Fruit fly (Drosophila melanogaster) whole organism, embryonic: ENCODE data around the gene Tmhs.

ENCODE experiments used
- Atf6 ChIP-seq: fragments of 200-800 bp; sonication (Bioruptor generic); IDR thresholded peaks from 2 replicates; pipeline ENCODE4 v1.3.6; 2022; ENCODE audit warnings: missing biosample characterization, missing genetic modification characterization
- B-H2 ChIP-seq: fragments of 200-800 bp; sonication (Bioruptor generic); optimal IDR thresholded peaks from 2 replicates; lab custom pipeline; 2018; ENCODE audit warnings: missing biosample characterization, mild to moderate bottlenecking, missing genetic modification characterization
- BEAF-32 ChIP-seq: fragments of 200-800 bp; sonication (Bioruptor generic); optimal IDR thresholded peaks from 3 replicates; lab custom pipeline; 2017; ENCODE audit warnings: missing biosample characterization, missing genetic modification characterization, mild to moderate bottlenecking, moderate library complexity, missing genetic modification reagents
- Bteb2 ChIP-seq: fragments of 200-800 bp; sonication (Bioruptor generic); optimal IDR thresholded peaks from 2 replicates; lab custom pipeline; 2016; ENCODE audit warnings: missing biosample characterization, missing genetic modification characterization
- CG10209 ChIP-seq: fragments of 200-800 bp; sonication (Bioruptor generic); optimal IDR thresholded peaks from 3 replicates; lab custom pipeline; 2017; ENCODE audit warnings: missing biosample characterization, mild to moderate bottlenecking, missing genetic modification characterization, missing genetic modification reagents
- CG11085 ChIP-seq: fragments of 200-800 bp; sonication (Bioruptor generic); IDR thresholded peaks from 2 replicates; pipeline ENCODE4 v1.3.6; 2022; ENCODE audit warnings: missing biosample characterization, missing genetic modification characterization
- CG12942 ChIP-seq: fragments of 200-800 bp; sonication (Bioruptor generic); optimal IDR thresholded peaks from 3 replicates; lab custom pipeline; 2016; ENCODE audit warnings: missing biosample characterization, missing genetic modification characterization
- CG14710 ChIP-seq: fragments of 200-800 bp; sonication (Bioruptor generic); optimal IDR thresholded peaks from 3 replicates; lab custom pipeline; 2019; ENCODE audit warnings: missing biosample characterization, mild to moderate bottlenecking, missing genetic modification characterization, moderate library complexity
- CG1603 ChIP-seq: fragments of 200-800 bp; sonication (Bioruptor generic); optimal IDR thresholded peaks from 2 replicates; lab custom pipeline; 2019; ENCODE audit warnings: missing biosample characterization, mild to moderate bottlenecking, missing genetic modification characterization, moderate library complexity
- CG16813 ChIP-seq: fragments of 200-800 bp; sonication (Bioruptor generic); IDR thresholded peaks from 3 replicates; pipeline ENCODE4 v1.3.6; 2022; ENCODE audit warnings: missing biosample characterization, missing genetic modification characterization; ENCODE audit not compliant: partially characterized antibody
- CG16863 ChIP-seq: fragments of 200-800 bp; sonication (Bioruptor generic); optimal IDR thresholded peaks from 3 replicates; lab custom pipeline; 2016; ENCODE audit warnings: missing biosample characterization, missing genetic modification characterization
- CG17359 ChIP-seq: fragments of 200-800 bp; sonication (Bioruptor generic); optimal IDR thresholded peaks from 3 replicates; lab custom pipeline; 2018; ENCODE audit warnings: missing biosample characterization, mild to moderate bottlenecking, missing genetic modification characterization, moderate library complexity
- CG18619 ChIP-seq: fragments of 200-800 bp; sonication (Bioruptor generic); optimal IDR thresholded peaks from 3 replicates; lab custom pipeline; 2017; ENCODE audit warnings: missing biosample characterization, mild to moderate bottlenecking, missing genetic modification characterization
- CG2678 ChIP-seq: fragments of 200-800 bp; sonication (Bioruptor generic); optimal IDR thresholded peaks from 3 replicates; lab custom pipeline; 2019; ENCODE audit warnings: missing biosample characterization, mild to moderate bottlenecking, missing genetic modification characterization, moderate library complexity
- CG30431 ChIP-seq: fragments of 200-800 bp; sonication (Bioruptor generic); optimal IDR thresholded peaks from 2 replicates; lab custom pipeline; 2017; ENCODE audit warnings: missing biosample characterization, missing genetic modification characterization
- CG3065 ChIP-seq: fragments of 200-800 bp; sonication (Bioruptor generic); optimal IDR thresholded peaks from 2 replicates; lab custom pipeline; 2016; ENCODE audit warnings: missing biosample characterization, missing genetic modification characterization
- CG34422 ChIP-seq: fragments of 200-800 bp; sonication (Bioruptor generic); IDR thresholded peaks from 3 replicates; pipeline ENCODE4 v1.3.6; 2022; ENCODE audit warnings: missing biosample characterization, missing genetic modification characterization
- CG8290 ChIP-seq, 3 experiments: fragments of 200-800 bp; sonication (Bioruptor generic); optimal IDR thresholded peaks; 2 replicates each; lab custom pipeline; 2016 to 2019; ENCODE audit warnings: missing biosample characterization in 3 of 3, missing genetic modification characterization in 3 of 3, mild to moderate bottlenecking in 2 of 3, moderate library complexity in 1 of 3
- CG8924 ChIP-seq: fragments of 200-800 bp; optimal IDR thresholded peaks from 3 replicates; lab custom pipeline; 2019; ENCODE audit warnings: missing biosample characterization, mild to moderate bottlenecking, missing genetic modification characterization, moderate library complexity
- CG9727 ChIP-seq: fragments of 200-800 bp; sonication (Bioruptor generic); optimal IDR thresholded peaks from 3 replicates; lab custom pipeline; 2017; ENCODE audit warnings: missing biosample characterization, mild to moderate bottlenecking, missing genetic modification characterization
- CHES-1-like ChIP-seq: fragments of 200-800 bp; sonication (Bioruptor generic); optimal IDR thresholded peaks from 2 replicates; lab custom pipeline; 2016; ENCODE audit warnings: missing biosample characterization, missing genetic modification characterization
- CkIIα-i1 ChIP-seq: fragments of 200-800 bp; sonication (Bioruptor generic); IDR thresholded peaks from 2 replicates; pipeline ENCODE4 v1.3.6; 2022; ENCODE audit warnings: missing biosample characterization, missing genetic modification characterization
- Doc2 ChIP-seq: fragments of 200-800 bp; sonication (Bioruptor generic); IDR thresholded peaks from 2 replicates; pipeline ENCODE4 v1.3.6; 2022; ENCODE audit warnings: missing biosample characterization, missing genetic modification characterization
- Drgx ChIP-seq: fragments of 200-800 bp; sonication (Bioruptor generic); IDR thresholded peaks from 2 replicates; pipeline ENCODE4 v1.3.6; 2022; ENCODE audit warnings: missing biosample characterization, missing genetic modification characterization
- HLH4C ChIP-seq: fragments of 200-800 bp; sonication (Bioruptor generic); IDR thresholded peaks from 3 replicates; pipeline ENCODE4 v1.3.6; 2022; ENCODE audit warnings: missing biosample characterization, missing genetic modification characterization; ENCODE audit not compliant: partially characterized antibody
- Hr78 ChIP-seq, 2 experiments: fragments of 200-800 bp in 1 of 2; fragments of >200 bp in 1 of 2; sonication (Bioruptor generic) in 1 of 2; optimal IDR thresholded peaks; 2 replicates each; lab custom pipeline; 2017 to 2019; ENCODE audit warnings: missing biosample characterization in 2 of 2, missing genetic modification characterization in 2 of 2, mild to moderate bottlenecking in 1 of 2, moderate library complexity in 1 of 2
- Mad ChIP-seq: fragments of 200-800 bp; sonication (Bioruptor generic); optimal IDR thresholded peaks from 2 replicates; lab custom pipeline; 2016; ENCODE audit warnings: missing biosample characterization, missing genetic modification characterization
- NC2β ChIP-seq: fragments of 200-800 bp; sonication (Bioruptor generic); optimal IDR thresholded peaks from 2 replicates; lab custom pipeline; 2016; ENCODE audit warnings: missing biosample characterization, missing genetic modification characterization
- PHDP ChIP-seq: fragments of 200-800 bp; sonication (Bioruptor generic); optimal IDR thresholded peaks from 3 replicates; lab custom pipeline; 2018; ENCODE audit warnings: missing biosample characterization, mild to moderate bottlenecking, missing genetic modification characterization, moderate library complexity
- Side ChIP-seq: fragments of 200-800 bp; sonication (Bioruptor generic); optimal IDR thresholded peaks from 2 replicates; lab custom pipeline; 2016; ENCODE audit warnings: missing biosample characterization, missing genetic modification characterization
- Sry-δ ChIP-seq: fragments of 200-800 bp; sonication (Bioruptor generic); optimal IDR thresholded peaks from 2 replicates; lab custom pipeline; 2016; ENCODE audit warnings: missing biosample characterization, missing genetic modification characterization
- Ssrp ChIP-seq: fragments of 200-800 bp; sonication (Bioruptor generic); optimal IDR thresholded peaks from 2 replicates; lab custom pipeline; 2018; ENCODE audit warnings: missing biosample characterization, mild to moderate bottlenecking, missing genetic modification characterization, moderate library complexity
- Xrp1 ChIP-seq: fragments of 200-800 bp; sonication (Bioruptor generic); IDR thresholded peaks from 2 replicates; pipeline ENCODE4 v1.3.6; 2022; ENCODE audit warnings: missing biosample characterization, missing genetic modification characterization
- ac ChIP-seq: fragments of 200-800 bp; sonication (Bioruptor generic); optimal IDR thresholded peaks from 3 replicates; lab custom pipeline; 2017; ENCODE audit warnings: missing biosample characterization, mild to moderate bottlenecking, missing genetic modification characterization
- az2 ChIP-seq: fragments of 200-800 bp; sonication (Bioruptor generic); optimal IDR thresholded peaks from 3 replicates; lab custom pipeline; 2016; ENCODE audit warnings: missing biosample characterization, missing genetic modification characterization
- bowl ChIP-seq: fragments of 200-800 bp; sonication (Bioruptor generic); IDR thresholded peaks from 2 replicates; pipeline ENCODE4 v1.3.6; 2022; ENCODE audit warnings: missing biosample characterization, missing genetic modification characterization
- cas ChIP-seq: fragments of 200-800 bp; sonication (Bioruptor generic); IDR thresholded peaks from 2 replicates; pipeline ENCODE4 v1.3.6; 2022; ENCODE audit warnings: missing biosample characterization, missing genetic modification characterization
- crp ChIP-seq, 2 experiments: fragments of 200-800 bp; sonication (Bioruptor generic); optimal IDR thresholded peaks; 2 replicates in 1 of 2; 3 replicates in 1 of 2; lab custom pipeline; 2017; ENCODE audit warnings: missing biosample characterization in 2 of 2, missing genetic modification characterization in 2 of 2, mild to moderate bottlenecking in 1 of 2, moderate library complexity in 1 of 2
- fd96Cb ChIP-seq: fragments of 200-800 bp; sonication (Bioruptor generic); optimal IDR thresholded peaks from 2 replicates; lab custom pipeline; 2018; ENCODE audit warnings: missing biosample characterization, mild to moderate bottlenecking, missing genetic modification characterization, moderate library complexity
- kay ChIP-seq: fragments of 200-800 bp; sonication (Bioruptor generic); optimal IDR thresholded peaks from 2 replicates; lab custom pipeline; 2016; ENCODE audit warnings: missing biosample characterization, missing genetic modification characterization
- pan ChIP-seq, 4 experiments: fragments of >200 bp in 3 of 4; fragments of 200-800 bp in 1 of 4; sonication (Bioruptor generic) in 1 of 4; optimal IDR thresholded peaks in 3 of 4; IDR thresholded peaks in 1 of 4; 2 replicates each; pipeline versions ENCODE4 v1.3.6 to Lab custom; 2017 to 2022; ENCODE audit warnings: missing biosample characterization in 2 of 4, missing genetic modification characterization in 2 of 4, mixed read lengths in 1 of 4
- pnt ChIP-seq: fragments of 200-800 bp; sonication (Bioruptor generic); optimal IDR thresholded peaks from 3 replicates; lab custom pipeline; 2016; ENCODE audit warnings: missing biosample characterization, missing genetic modification characterization
- pros ChIP-seq: fragments of 200-800 bp; sonication (Bioruptor generic); optimal IDR thresholded peaks from 3 replicates; lab custom pipeline; 2019; ENCODE audit warnings: missing biosample characterization, mild to moderate bottlenecking, missing genetic modification characterization, moderate library complexity
- pum ChIP-seq: fragments of 200-800 bp; sonication (Bioruptor generic); optimal IDR thresholded peaks from 2 replicates; lab custom pipeline; 2016; ENCODE audit warnings: missing biosample characterization, missing genetic modification characterization
- sisA ChIP-seq: fragments of 200-800 bp; sonication (Bioruptor generic); IDR thresholded peaks from 2 replicates; pipeline ENCODE4 v1.3.6; 2022; ENCODE audit warnings: missing biosample characterization, missing genetic modification characterization
- stc ChIP-seq: fragments of 200-800 bp; sonication (Bioruptor generic); IDR thresholded peaks from 2 replicates; pipeline ENCODE4 v1.3.6; 2022; ENCODE audit warnings: missing biosample characterization, missing genetic modification characterization
- tin ChIP-seq: fragments of 200-800 bp; sonication (Bioruptor generic); optimal IDR thresholded peaks from 3 replicates; lab custom pipeline; 2016; ENCODE audit warnings: missing biosample characterization, missing genetic modification characterization
- unpg ChIP-seq: fragments of 200-800 bp; sonication (Bioruptor generic); optimal IDR thresholded peaks from 3 replicates; lab custom pipeline; 2018; ENCODE audit warnings: missing biosample characterization, mild to moderate bottlenecking, missing genetic modification characterization, moderate library complexity

Tmhs gene

DNA sequence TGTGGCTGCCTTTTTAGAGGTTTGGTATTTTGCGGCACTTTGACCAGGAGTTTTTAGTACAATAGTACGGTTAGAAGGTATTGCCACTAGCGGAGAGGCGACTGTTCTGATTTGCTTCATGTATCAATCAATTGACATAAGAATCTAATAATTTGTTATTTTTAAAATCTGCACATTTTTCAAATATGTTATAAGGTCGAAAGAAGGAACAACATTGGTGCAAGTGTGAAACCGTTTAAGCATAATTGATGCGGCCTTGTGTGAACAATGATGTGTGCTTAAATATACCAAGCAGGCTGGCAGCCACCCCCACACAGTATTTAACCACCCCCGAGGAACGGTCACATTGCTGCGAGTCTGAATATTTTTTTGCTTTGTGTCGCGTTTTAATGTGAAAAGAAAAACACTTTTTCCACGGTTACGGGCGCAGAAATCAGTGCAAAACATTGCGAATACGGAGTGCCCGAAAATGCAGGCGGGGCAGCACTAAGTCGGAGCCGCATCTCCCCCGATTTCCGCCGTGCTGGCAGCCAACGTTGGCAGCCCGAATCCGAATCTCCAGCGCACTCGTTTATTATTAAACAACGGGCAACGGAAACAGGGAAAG is 20.2 kb upstream of the Tmhs start, which contains the start of the genes HBS1 and CG12025 (continued):
- peak; percentile 59 for TF ChIP-seq Atf6 (GFP tag; lab: Robert Waterston, UW)
- TF ChIP-seq CG16863: peak; percentile 32
- peak; percentile 65 for TF ChIP-seq CG2678 (tag; lab: Kevin White, UChicago)
- TF ChIP-seq Sry-δ (GFP tag; lab: Kevin White, UChicago): peak; percentile 63
- TF ChIP-seq CG18619 (GFP tag; lab: Kevin White, UChicago): peak; percentile 44
- no peak for TF ChIP-seq bowl (GFP tag; lab: Robert Waterston, UW)
- TF ChIP-seq B-H2 (GFP tag; lab: Kevin White, UChicago): no peak
- TF ChIP-seq sisA (GFP tag; lab: Robert Waterston, UW): peak; percentile 62
- TF ChIP-seq Ssrp (tag; lab: Kevin White, UChicago): peak; percentile 50
- peak; percentile 45 for TF ChIP-seq fd96Cb (tag; lab: Kevin White, UChicago)
- TF ChIP-seq pum (GFP tag; lab: Kevin White, UChicago): peak; percentile 75
- TF ChIP-seq ac (GFP tag; lab: Kevin White, UChicago): no peak
- TF ChIP-seq CG16813: 0 out of 3 replicates have a peak, but pooled peaks have one; percentile 22
- TF ChIP-seq HLH4C (GFP tag; lab: Robert Waterston, UW): no peak
- no peak for TF ChIP-seq Hr78 (GFP tag; optimal IDR thresholded peaks at IDR 0.05; lab: Kevin White, UChicago)
- 0 out of 2 replicates have a peak, but pooled peaks have one; percentile 14 for TF ChIP-seq stc (GFP tag; lab: Robert Waterston, UW)
- peak; percentile 54 for TF ChIP-seq PHDP (tag; lab: Kevin White, UChicago)
- TF ChIP-seq CkIIα-i1 (GFP tag; lab: Robert Waterston, UW): no peak
- TF ChIP-seq crp (GFP tag; optimal IDR thresholded peaks at IDR 0.05; lab: Kevin White, UChicago): peak in 1 of 2 experiments; percentile 24
- TF ChIP-seq CG17359 (tag; lab: Kevin White, UChicago): peak; percentile 45
- TF ChIP-seq pros: no peak
- peak; percentile 85 for TF ChIP-seq CG14710
- peak; percentile 56 for TF ChIP-seq CG8924 (tag; lab: Kevin White, UChicago)
- peak; percentile 41 for TF ChIP-seq pnt (GFP tag; lab: Kevin White, UChicago)
- peak; percentile 57 for TF ChIP-seq Side (GFP tag; lab: Kevin White, UChicago)
- peak; percentile 34 for TF ChIP-seq Mad (GFP tag; lab: Kevin White, UChicago)
- TF ChIP-seq kay (GFP tag; lab: Kevin White, UChicago): peak; percentile 5
- no peak; the same call in none of the 2 replicates for TF ChIP-seq Xrp1
- peak; percentile 31 for TF ChIP-seq CG30431 (GFP tag; lab: Kevin White, UChicago)
- TF ChIP-seq pan (optimal IDR thresholded peaks at IDR 0.05; lab: Kevin White, UChicago): no peak
- peak in 1 of 2 experiments; percentile 28 for TF ChIP-seq pan (GFP tag; optimal IDR thresholded peaks at IDR 0.05 in 1 of 2, IDR thresholded peaks at IDR 0.05 in 1 of 2)
- TF ChIP-seq CHES-1-like (GFP tag; lab: Kevin White, UChicago): peak; percentile 65
- peak; percentile 63 for TF ChIP-seq CG3065
- peak; percentile 49 for TF ChIP-seq CG9727 (GFP tag; lab: Kevin White, UChicago)
- TF ChIP-seq tin (GFP tag; lab: Kevin White, UChicago): peak; percentile 61
- TF ChIP-seq CG34422 (GFP tag; lab: Robert Waterston, UW): no peak; the same call in 2 of the 3 replicates
- peak; percentile 76 for TF ChIP-seq CG8290 (GFP tag; optimal IDR thresholded peaks at IDR 0.05; lab: Kevin White, UChicago)
- no peak for TF ChIP-seq CG8290 (tag; optimal IDR thresholded peaks at IDR 0.05; lab: Kevin White, UChicago)
- TF ChIP-seq CG10209 (GFP tag; lab: Kevin White, UChicago): no peak
- peak; percentile 53; the same call in 1 of the 2 replicates for TF ChIP-seq CG11085 (GFP tag; lab: Robert Waterston, UW)
- peak; percentile 9 for TF ChIP-seq CG12942 (GFP tag; lab: Kevin White, UChicago)
- peak; percentile 24 for TF ChIP-seq az2
- TF ChIP-seq Bteb2 (GFP tag; lab: Kevin White, UChicago): peak; percentile 54
- peak; percentile 40 for TF ChIP-seq unpg (GFP tag; lab: Kevin White, UChicago)
- TF ChIP-seq Drgx: no peak
- peak; percentile 44 for TF ChIP-seq NC2β (GFP tag; lab: Kevin White, UChicago)
- 0 out of 2 replicates have a peak, but pooled peaks have one; percentile 26 for TF ChIP-seq cas (GFP tag; lab: Robert Waterston, UW)
- TF ChIP-seq CG1603: peak; percentile 82
- no peak for TF ChIP-seq Doc2
- peak; percentile 60 for TF ChIP-seq BEAF-32
